Worm (Caenorhabditis elegans): ENCODE results near the gene dbn-1.

dbn-1 gene

ce11 chrIII:13721944-13722343 lies 39.9 kb downstream of the dbn-1 start:
- no peak for TF ChIP-seq ztf-7 (tag; optimal IDR thresholded peaks at IDR 0.05)
- TF ChIP-seq dmd-9 (GFP tag; IDR thresholded peaks at IDR 0.05): no peak
- TF ChIP-seq daf-16 (GFP tag; optimal IDR thresholded peaks at IDR 0.05): no peak
- TF ChIP-seq daf-16 (tag; optimal IDR thresholded peaks at IDR 0.05): no peak
- TF ChIP-seq T20F7.1 (GFP tag; optimal IDR thresholded peaks at IDR 0.05): peak; percentile 5
- 0 out of 2 replicates have a peak, but pooled peaks have one; percentile 7 for TF ChIP-seq php-3 (GFP tag; IDR thresholded peaks at IDR 0.05)
- TF ChIP-seq aha-1 (tag): peak; percentile 91

- TF ChIP-seq lim-7 (GFP tag; IDR thresholded peaks at IDR 0.05) (peak; percentile 63; the same call in 1 of the 2 replicates), spr-1 (tag; optimal IDR thresholded peaks at IDR 0.05) (peak; percentile 25), nhr-237 (tag; optimal IDR thresholded peaks at IDR 0.05) (no peak), Y48G9A.11 (GFP tag; IDR thresholded peaks at IDR 0.05) (0 out of 2 replicates have a peak, but pooled peaks have one; percentile 5), lir-3 (tag; optimal IDR thresholded peaks at IDR 0.05) (no peak), tag-97 (GFP tag; IDR thresholded peaks at IDR 0.05) (no peak), zag-1 (tag; optimal IDR thresholded peaks at IDR 0.05) (no peak), nhr-77 (tag; optimal IDR thresholded peaks at IDR 0.05) (no peak), lin-39 (tag; optimal IDR thresholded peaks at IDR 0.05) (no peak), mdt-29 (GFP tag; IDR thresholded peaks at IDR 0.05) (0 out of 2 replicates have a peak, but pooled peaks have one; percentile 12), hlh-30 (tag; optimal IDR thresholded peaks at IDR 0.05; ENCODE audit: insufficient read depth) (peak; percentile 42), nhr-25 (tag; optimal IDR thresholded peaks at IDR 0.05; ENCODE audit: borderline replicate concordance, insufficient read depth) (peak; percentile 54), gei-8 (GFP tag; optimal IDR thresholded peaks at IDR 0.05) (no peak), ceh-20 (GFP tag; IDR thresholded peaks at IDR 0.05) (peak; percentile 30; the same call in 1 of the 2 replicates), mxl-3 (GFP tag; optimal IDR thresholded peaks at IDR 0.05) (peak; percentile 11), lin-29 (GFP tag; IDR thresholded peaks at IDR 0.05) (peak; percentile 51; the same call in 1 of the 2 replicates), nhr-48 (tag; optimal IDR thresholded peaks at IDR 0.05) (no peak), aha-1 (tag) (peak; percentile 88), T26A8.4 (GFP tag; IDR thresholded peaks at IDR 0.05) (peak; percentile 74), Y105C5A.15 (GFP tag; IDR thresholded peaks at IDR 0.05) (no peak), F49E8.2 (tag; optimal IDR thresholded peaks at IDR 0.05; ENCODE audit: borderline replicate concordance) (no peak), Y75B8A.6 (GFP tag; IDR thresholded peaks at IDR 0.05) (no peak), dmd-9 (GFP tag; IDR thresholded peaks at IDR 0.05) (no peak), cey-2 (tag; optimal IDR thresholded peaks at IDR 0.05; ENCODE audit: borderline replicate concordance, insufficient read depth) (no peak), hif-1 (tag; optimal IDR thresholded peaks at IDR 0.05) (peak in 1 of 2 experiments; percentile 54), set-16 (GFP tag; IDR thresholded peaks at IDR 0.05) (peak; percentile 98), pha-4 (GFP tag; IDR thresholded peaks at IDR 0.05) (peak; percentile 56), pha-4 (tag; optimal IDR thresholded peaks at IDR 0.05) (no peak), ztf-11 (tag; optimal IDR thresholded peaks at IDR 0.05) (no peak), F44E2.7 (GFP tag; IDR thresholded peaks at IDR 0.05) (no peak), fkh-10 (GFP tag; optimal IDR thresholded peaks at IDR 0.05) (no peak), duxl-1 (tag; optimal IDR thresholded peaks at IDR 0.05; ENCODE audit: poor library complexity) (no peak), nhr-6 (tag; optimal IDR thresholded peaks at IDR 0.05) (peak; percentile 10), mdl-1 (tag; optimal IDR thresholded peaks at IDR 0.05) (peak in 1 of 2 experiments; percentile 23), mep-1 (tag; optimal IDR thresholded peaks at IDR 0.05) (peak; percentile 28), hlh-11 (tag; optimal IDR thresholded peaks at IDR 0.05) (peak; percentile 70), ceh-44 (GFP tag; IDR thresholded peaks at IDR 0.05) (0 out of 2 replicates have a peak, but pooled peaks have one; percentile 14), tra-1 (GFP tag; IDR thresholded peaks at IDR 0.05) (no peak), rbr-2 (tag; optimal IDR thresholded peaks at IDR 0.05) (peak; percentile 9), lin-1 (GFP tag; IDR thresholded peaks at IDR 0.05) (0 out of 2 replicates have a peak, but pooled peaks have one; percentile 19), egl-43 (GFP tag; IDR thresholded peaks at IDR 0.05) (peak; percentile 83), attf-4 (tag; optimal IDR thresholded peaks at IDR 0.05) (no peak), sdz-12 (GFP tag; optimal IDR thresholded peaks at IDR 0.05) (peak; percentile 17), ZK546.5 (tag; optimal IDR thresholded peaks at IDR 0.05) (no peak)
Observed at ce11 chrIII:13721066-13721465, 40.8 kb downstream of the dbn-1 start.
